Worm (Caenorhabditis elegans): ENCODE data around the gene R107.2.
A peak's percentile ranks its signal among the peaks of the same experiment; 100 is the strongest.

DNA sequence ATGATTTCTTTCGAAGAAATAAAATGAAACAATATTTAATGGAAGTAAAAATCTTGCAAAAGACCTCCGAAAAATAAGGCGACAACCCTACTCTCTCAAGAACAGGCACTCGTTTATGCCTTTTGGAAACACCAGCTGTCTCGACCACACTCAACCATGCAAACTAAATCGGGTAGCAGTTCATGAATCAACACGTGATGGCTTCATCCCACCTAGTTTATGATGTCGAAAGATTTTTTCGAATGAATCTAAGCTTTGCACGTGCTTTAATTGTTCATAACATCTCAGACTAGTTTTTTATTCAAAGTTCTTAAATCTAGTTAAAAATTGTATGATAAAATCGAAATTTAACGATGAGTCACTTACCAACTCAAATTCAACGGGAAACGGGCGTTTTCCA lies 7.5 kb upstream of the R107.2 start:
- no peak for TF ChIP-seq nhr-90 (tag; optimal IDR thresholded peaks at IDR 0.05; ENCODE audit: poor library complexity)
- TF ChIP-seq ama-1 (optimal IDR thresholded peaks at IDR 0.05), result no peak
- TF ChIP-seq elt-2 (tag; optimal IDR thresholded peaks at IDR 0.05), result no peak
- no peak for TF ChIP-seq skn-1 (tag; optimal IDR thresholded peaks at IDR 0.05)
- TF ChIP-seq snpc-4 (tag; optimal IDR thresholded peaks at IDR 0.05), result no peak
- no peak for TF ChIP-seq egl-27 (tag; optimal IDR thresholded peaks at IDR 0.05)
- no peak for TF ChIP-seq elt-3 (tag; optimal IDR thresholded peaks at IDR 0.05)
- no peak for TF ChIP-seq ets-5 (GFP tag; IDR thresholded peaks at IDR 0.05)
- no peak for TF ChIP-seq unc-98 (GFP tag; IDR thresholded peaks at IDR 0.05)
- TF ChIP-seq nhr-237 (tag; optimal IDR thresholded peaks at IDR 0.05), result peak; percentile 19
- no peak for TF ChIP-seq mdl-1 (tag; optimal IDR thresholded peaks at IDR 0.05)
- no peak for TF ChIP-seq nhr-77 (tag; optimal IDR thresholded peaks at IDR 0.05)
- no peak for TF ChIP-seq pax-3 (tag; optimal IDR thresholded peaks at IDR 0.05)
- no peak for TF ChIP-seq C04F5.9 (tag; optimal IDR thresholded peaks at IDR 0.05)

Measured in whole organism, L1 larva.